Worm (Caenorhabditis elegans): ENCODE results near the gene dpy-28.
A peak's percentile ranks its signal among the peaks of the same experiment; 100 is the strongest.

Gene dpy-28

DNA sequence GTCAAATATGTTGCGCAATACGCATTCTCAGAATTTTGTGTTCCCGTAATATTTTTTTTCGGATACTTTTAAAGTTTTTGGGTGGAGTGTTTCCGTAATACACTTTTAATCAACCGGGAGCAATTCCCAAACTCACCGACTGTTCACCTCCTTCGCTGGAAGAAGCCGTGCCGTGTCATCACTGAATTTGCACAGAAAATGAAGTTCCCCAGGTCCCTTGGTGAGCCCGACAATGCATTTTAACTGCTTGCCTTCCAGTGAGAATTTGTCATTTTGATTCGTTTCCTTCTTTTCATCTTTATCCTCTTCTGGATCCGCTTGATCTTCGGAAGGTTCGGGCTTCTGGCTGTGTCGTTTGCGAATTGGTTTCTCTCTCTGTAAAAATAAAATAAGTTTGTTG is 8.6 kb upstream of the dpy-28 start:
- TF ChIP-seq ztf-26 (tag; optimal IDR thresholded peaks at IDR 0.05) (no peak), F39B2.1 (GFP tag; IDR thresholded peaks at IDR 0.05) (no peak), die-1 (tag; optimal IDR thresholded peaks at IDR 0.05) (no peak), F33H1.4 (GFP tag; IDR thresholded peaks at IDR 0.05) (no peak), mes-4 (tag; optimal IDR thresholded peaks at IDR 0.05) (no peak), nhr-80 (tag; optimal IDR thresholded peaks at IDR 0.05) (no peak), ama-1 (optimal IDR thresholded peaks at IDR 0.05) (no peak), ama-1 (GFP tag; optimal IDR thresholded peaks at IDR 0.05) (no peak), hsf-1 (GFP tag; IDR thresholded peaks at IDR 0.05) (no peak), dpff-1 (tag; optimal IDR thresholded peaks at IDR 0.05) (no peak), ztf-18 (tag; optimal IDR thresholded peaks at IDR 0.05) (no peak), T07F8.4 (tag; optimal IDR thresholded peaks at IDR 0.05) (no peak), madf-10 (tag; optimal IDR thresholded peaks at IDR 0.05) (no peak), nhr-27 (tag; optimal IDR thresholded peaks at IDR 0.05) (no peak), nhr-120 (GFP tag; IDR thresholded peaks at IDR 0.05) (no peak)

DNA sequence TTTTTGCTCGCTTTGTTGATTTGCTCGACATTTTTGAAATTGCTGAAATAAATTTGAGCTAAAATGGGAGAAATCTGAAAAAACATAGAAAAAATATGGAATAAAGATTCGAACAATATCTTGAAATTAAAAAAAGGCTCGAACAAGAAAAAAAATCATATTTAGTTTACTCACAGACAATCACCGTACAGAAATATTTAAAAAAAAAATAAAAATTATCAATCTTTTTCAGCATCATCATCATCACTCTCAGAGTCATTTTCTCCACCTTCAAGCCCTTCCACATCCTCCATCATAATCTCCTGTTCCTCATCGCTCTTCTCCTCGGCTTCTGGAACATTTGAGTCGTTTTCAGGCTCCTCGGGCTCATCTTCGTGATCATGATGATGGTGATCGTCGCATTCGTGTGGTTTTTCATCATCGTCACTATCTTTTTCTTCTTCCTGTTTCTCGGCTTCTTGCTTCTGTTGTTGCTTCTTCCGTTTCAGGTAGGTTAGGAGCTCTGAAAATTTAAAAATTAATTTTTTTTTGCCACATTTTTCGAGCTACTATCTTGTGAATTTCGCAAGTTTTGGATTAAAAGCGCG is 7.4 kb upstream of the dpy-28 start, which contains the start of gene hpl-2:
Gene hpl-2, minus strand, starts transcription at position 51 of the 587 bp plus-strand sequence.
- TF ChIP-seq F37B4.10 (GFP tag; IDR thresholded peaks at IDR 0.05) (no peak), lin-35 (GFP tag; optimal IDR thresholded peaks at IDR 0.05) (peak in 1 of 3 experiments; percentile 36), xnd-1 (tag; optimal IDR thresholded peaks at IDR 0.05) (no peak), ztf-25 (GFP tag; IDR thresholded peaks at IDR 0.05) (no peak), zim-3 (tag; optimal IDR thresholded peaks at IDR 0.05) (no peak), mel-28 (tag; optimal IDR thresholded peaks at IDR 0.05; ENCODE audit: borderline replicate concordance) (no peak), D2030.7 (GFP tag; IDR thresholded peaks at IDR 0.05) (no peak)

DNA sequence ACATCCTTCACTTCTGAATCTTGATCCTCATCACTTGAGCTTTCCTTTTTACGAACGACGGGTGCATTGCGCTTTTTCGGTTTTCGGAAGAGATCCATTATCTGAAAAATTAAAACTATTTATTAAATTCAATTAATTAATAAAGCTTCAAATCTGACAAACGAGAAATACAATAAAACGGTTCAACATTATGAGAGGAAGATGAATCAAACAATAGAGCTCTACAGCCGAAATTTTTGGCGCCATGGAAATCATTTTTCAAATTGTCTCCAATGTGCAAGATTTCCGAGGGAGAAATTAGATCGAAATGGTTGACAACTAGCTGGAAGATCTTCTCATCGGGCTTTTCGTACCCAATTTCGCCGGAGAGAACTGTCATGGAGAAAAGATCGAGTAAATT is 5.4 kb upstream of the dpy-28 start, which contains the start of gene rnf-113:
Gene rnf-113, minus strand, starts transcription at position 101 of the 400 bp plus-strand sequence.
- TF ChIP-seq lin-40 (tag; optimal IDR thresholded peaks at IDR 0.05) (no peak), egl-44 (GFP tag; IDR thresholded peaks at IDR 0.05) (no peak), attf-3 (GFP tag; conservative IDR thresholded peaks at IDR 0.05) (no peak), lir-1 (GFP tag; conservative IDR thresholded peaks at IDR 0.05) (no peak), egrh-3 (GFP tag; IDR thresholded peaks at IDR 0.05) (no peak), ceh-40 (GFP tag; IDR thresholded peaks at IDR 0.05) (no peak), B0019.2 (GFP tag; conservative IDR thresholded peaks at IDR 0.05) (no peak), nhr-120 (GFP tag; IDR thresholded peaks at IDR 0.05) (no peak), zim-3 (tag; optimal IDR thresholded peaks at IDR 0.05) (no peak), F49E8.2 (tag; optimal IDR thresholded peaks at IDR 0.05; ENCODE audit: insufficient read depth) (no peak), gei-17 (GFP tag; optimal IDR thresholded peaks at IDR 0.05) (no peak)

DNA sequence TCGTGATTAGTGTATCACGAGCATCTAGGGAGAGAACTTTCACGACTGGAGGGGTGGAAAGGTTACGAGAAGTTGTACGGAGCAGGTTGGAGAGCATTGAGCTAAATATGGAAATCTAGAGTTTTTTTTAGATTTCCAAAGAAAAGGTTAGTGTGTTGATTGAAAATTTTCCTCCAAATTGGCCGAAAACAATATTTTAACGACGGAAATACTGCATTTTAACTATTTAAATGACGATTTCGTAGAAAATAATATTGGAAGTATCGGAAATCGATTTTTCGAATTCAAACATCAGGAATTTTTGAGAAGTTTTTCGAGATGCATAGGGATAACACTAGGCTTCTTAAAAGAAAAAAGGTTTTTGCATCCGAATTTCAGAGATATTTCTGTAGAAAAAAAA is 4.5 kb upstream of the dpy-28 start, which contains the start of gene K01G5.10:
Gene K01G5.10, minus strand, starts transcription at position 101 of the 400 bp plus-strand sequence.
- TF ChIP-seq C17E4.6 (GFP tag; IDR thresholded peaks at IDR 0.05), result no peak
- no peak for TF ChIP-seq attf-5 (GFP tag; optimal IDR thresholded peaks at IDR 0.05)
- no peak for TF ChIP-seq ekl-4 (GFP tag; IDR thresholded peaks at IDR 0.05)
- TF ChIP-seq mxl-1 (tag; optimal IDR thresholded peaks at IDR 0.05), result no peak
- TF ChIP-seq D2030.7 (GFP tag; IDR thresholded peaks at IDR 0.05), result no peak
- no peak for TF ChIP-seq ztf-3 (GFP tag; optimal IDR thresholded peaks at IDR 0.05)
- no peak for TF ChIP-seq B0261.1 (tag; optimal IDR thresholded peaks at IDR 0.05)
- TF ChIP-seq B0336.3 (GFP tag; IDR thresholded peaks at IDR 0.05), result no peak
- TF ChIP-seq madf-6 (GFP tag; IDR thresholded peaks at IDR 0.05), result no peak
- TF ChIP-seq pha-4 (tag; optimal IDR thresholded peaks at IDR 0.05), result no peak
- TF ChIP-seq xnd-1 (tag; optimal IDR thresholded peaks at IDR 0.05), result no peak
- TF ChIP-seq mes-4 (tag; optimal IDR thresholded peaks at IDR 0.05), result no peak
- TF ChIP-seq snpc-3.4 (tag; optimal IDR thresholded peaks at IDR 0.05), result no peak
- no peak for TF ChIP-seq ama-1 (optimal IDR thresholded peaks at IDR 0.05)
- TF ChIP-seq ama-1 (GFP tag; optimal IDR thresholded peaks at IDR 0.05), result no peak
- TF ChIP-seq ztf-28 (GFP tag; IDR thresholded peaks at IDR 0.05), result no peak
- TF ChIP-seq sptf-2 (GFP tag; optimal IDR thresholded peaks at IDR 0.05), result no peak
